Worm (Caenorhabditis elegans): ENCODE data around the gene lgc-21.
A peak's percentile ranks its signal among the peaks of the same experiment; 100 is the strongest.

The lgc-21 gene

ce11 chrX:14101986-14102385 lies 34.2 kb upstream of the lgc-21 start, which contains the start of gene F16B12.6 (continued):
- TF ChIP-seq nhr-12 (tag; optimal IDR thresholded peaks at IDR 0.05) (no peak), ceh-16 (tag; optimal IDR thresholded peaks at IDR 0.05) (no peak), lsy-12 (tag; optimal IDR thresholded peaks at IDR 0.05) (peak; percentile 2), unc-39 (tag; optimal IDR thresholded peaks at IDR 0.05) (no peak), eor-1 (tag; optimal IDR thresholded peaks at IDR 0.05) (no peak), jun-1 (tag; optimal IDR thresholded peaks at IDR 0.05) (peak; percentile 47)

DNA sequence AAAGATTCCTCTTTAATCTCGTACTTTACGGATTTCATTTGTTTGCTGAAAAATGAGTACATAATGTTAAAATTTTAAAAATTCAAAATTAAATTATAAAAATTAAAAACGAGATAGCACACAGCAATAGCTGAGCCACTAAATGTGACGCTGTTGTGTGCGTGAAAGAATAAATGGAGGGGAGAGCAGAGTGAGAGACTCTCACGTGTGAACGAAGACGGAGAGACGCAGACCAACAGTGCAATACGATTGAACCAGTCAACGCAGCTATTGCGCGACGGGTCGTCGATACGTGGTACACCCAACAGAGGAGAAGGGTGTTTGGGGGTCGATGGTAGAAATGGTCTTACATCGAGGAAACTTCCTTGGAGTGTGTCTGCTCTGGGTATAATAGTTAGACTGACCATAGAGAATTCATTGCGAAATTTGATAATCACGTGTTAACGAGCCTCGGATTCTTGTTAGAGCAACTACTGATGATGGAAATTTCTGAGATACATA lies 30.9 kb upstream of the lgc-21 start, which contains the start of gene F16B12.4:
TSS of gene F16B12.4 (minus strand) at position 51 of the 501 bp plus-strand sequence.
- TF ChIP-seq nfya-1 (tag; optimal IDR thresholded peaks at IDR 0.05; ENCODE audit: insufficient read depth) (peak; percentile 22), ztf-4 (tag; optimal IDR thresholded peaks at IDR 0.05) (no peak), R02D3.7 (tag; optimal IDR thresholded peaks at IDR 0.05) (no peak), pha-4 (tag; optimal IDR thresholded peaks at IDR 0.05) (no peak), ama-1 (optimal IDR thresholded peaks at IDR 0.05) (no peak), elt-2 (tag; optimal IDR thresholded peaks at IDR 0.05) (no peak), nhr-67 (tag; optimal IDR thresholded peaks at IDR 0.05) (no peak), egl-5 (tag; optimal IDR thresholded peaks at IDR 0.05) (no peak), unc-39 (tag; optimal IDR thresholded peaks at IDR 0.05) (no peak), snpc-4 (tag; optimal IDR thresholded peaks at IDR 0.05) (no peak), hmg-11 (tag; optimal IDR thresholded peaks at IDR 0.05) (peak; percentile 11), ceh-16 (tag; optimal IDR thresholded peaks at IDR 0.05) (no peak), zag-1 (tag; optimal IDR thresholded peaks at IDR 0.05) (no peak), unc-62 (GFP tag; optimal IDR thresholded peaks at IDR 0.05) (no peak), pqm-1 (tag; optimal IDR thresholded peaks at IDR 0.05) (no peak), fkh-2 (tag; optimal IDR thresholded peaks at IDR 0.05) (no peak), nhr-23 (tag; optimal IDR thresholded peaks at IDR 0.05) (no peak)

ce11 chrX:14090990-14091389 lies 23.2 kb upstream of the lgc-21 start:
- no peak for TF ChIP-seq snpc-4 (tag; optimal IDR thresholded peaks at IDR 0.05)
- no peak for TF ChIP-seq fkh-10 (GFP tag; optimal IDR thresholded peaks at IDR 0.05)
- TF ChIP-seq unc-39 (tag; optimal IDR thresholded peaks at IDR 0.05): no peak
- TF ChIP-seq daf-12 (tag; optimal IDR thresholded peaks at IDR 0.05): no peak
- TF ChIP-seq nhr-25 (tag; optimal IDR thresholded peaks at IDR 0.05): no peak
- no peak for TF ChIP-seq nfya-1 (tag; optimal IDR thresholded peaks at IDR 0.05; ENCODE audit: insufficient read depth)
- no peak for TF ChIP-seq egl-5 (tag; optimal IDR thresholded peaks at IDR 0.05)
- TF ChIP-seq aly-2 (tag; optimal IDR thresholded peaks at IDR 0.05): no peak
- TF ChIP-seq lin-15B (tag; optimal IDR thresholded peaks at IDR 0.05): no peak
- no peak for TF ChIP-seq nhr-28 (tag; optimal IDR thresholded peaks at IDR 0.05)
- TF ChIP-seq nhr-237 (tag; optimal IDR thresholded peaks at IDR 0.05): no peak
- TF ChIP-seq nhr-11 (tag; optimal IDR thresholded peaks at IDR 0.05): no peak
- no peak for TF ChIP-seq elt-3 (tag; optimal IDR thresholded peaks at IDR 0.05)

DNA sequence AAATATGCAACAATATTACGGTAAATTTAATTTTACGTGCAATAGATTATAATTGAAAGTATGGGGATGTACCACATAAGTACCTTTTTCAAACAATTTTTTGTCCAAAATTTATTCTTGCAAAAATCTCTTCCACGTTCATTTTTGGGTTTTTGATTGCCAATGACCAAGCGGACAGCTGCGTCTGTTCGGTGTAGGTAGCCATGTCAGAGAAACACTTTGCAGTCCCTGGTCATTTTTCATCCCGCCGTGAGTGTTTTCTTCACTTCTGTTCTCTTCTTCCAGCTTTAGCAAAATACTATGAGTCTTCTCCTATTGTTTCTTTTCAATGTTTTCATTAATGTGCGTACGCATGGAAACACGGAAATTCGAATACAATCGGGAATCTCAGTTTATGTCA lies 22.3 kb upstream of the lgc-21 start, which contains the start of gene dsl-4:
TSS of gene dsl-4 (plus strand) at position 301 of the 400 bp plus-strand sequence.
- no peak for TF ChIP-seq fos-1 (tag; optimal IDR thresholded peaks at IDR 0.05)
- no peak for TF ChIP-seq elt-1 (tag; optimal IDR thresholded peaks at IDR 0.05)
- no peak for TF ChIP-seq ztf-4 (tag; optimal IDR thresholded peaks at IDR 0.05)
- TF ChIP-seq lin-15B (tag; optimal IDR thresholded peaks at IDR 0.05): no peak
- TF ChIP-seq skn-1 (tag; optimal IDR thresholded peaks at IDR 0.05): no peak
- TF ChIP-seq ama-1 (optimal IDR thresholded peaks at IDR 0.05): no peak
- no peak for TF ChIP-seq nfya-1 (tag; optimal IDR thresholded peaks at IDR 0.05; ENCODE audit: insufficient read depth)

DNA sequence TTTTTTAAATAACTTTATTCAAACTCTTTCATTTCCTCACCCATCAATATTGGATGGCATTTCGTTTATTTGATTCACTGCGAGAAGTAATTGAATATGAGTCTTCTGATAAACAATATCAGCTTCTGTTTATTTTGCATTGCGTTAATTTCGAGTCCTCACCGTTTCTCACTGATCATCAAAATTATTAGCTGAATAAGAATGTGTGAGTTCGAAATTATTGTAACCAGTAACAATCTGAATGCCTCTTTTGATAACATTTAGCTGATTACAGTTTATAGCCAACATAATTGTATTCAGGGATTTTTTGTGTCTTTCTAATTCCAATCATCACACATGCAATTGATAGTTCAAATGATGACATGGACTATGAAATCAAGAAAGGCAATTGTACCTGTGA lies 17.4 kb upstream of the lgc-21 start, which contains the start of gene F16B12.1:
TSS of gene F16B12.1 (plus strand) at position 301 of the 400 bp plus-strand sequence.
- TF ChIP-seq nhr-28 (tag; optimal IDR thresholded peaks at IDR 0.05): no peak
- TF ChIP-seq ceh-82 (tag; optimal IDR thresholded peaks at IDR 0.05): no peak
- no peak for TF ChIP-seq ama-1 (optimal IDR thresholded peaks at IDR 0.05)
- no peak for TF ChIP-seq ztf-4 (tag; optimal IDR thresholded peaks at IDR 0.05)
- TF ChIP-seq R02D3.7 (tag; optimal IDR thresholded peaks at IDR 0.05): no peak
- no peak for TF ChIP-seq nhr-77 (tag; optimal IDR thresholded peaks at IDR 0.05)
- no peak for TF ChIP-seq lin-15B (tag; optimal IDR thresholded peaks at IDR 0.05)
- no peak for TF ChIP-seq mml-1 (tag; optimal IDR thresholded peaks at IDR 0.05)
- no peak for TF ChIP-seq nhr-11 (tag; optimal IDR thresholded peaks at IDR 0.05)
- TF ChIP-seq nhr-43 (tag; optimal IDR thresholded peaks at IDR 0.05; ENCODE audit: poor library complexity, severe bottlenecking): no peak
- no peak for TF ChIP-seq nhr-25 (tag; optimal IDR thresholded peaks at IDR 0.05)
- TF ChIP-seq aly-2 (tag; optimal IDR thresholded peaks at IDR 0.05): no peak
- TF ChIP-seq lin-39 (tag; optimal IDR thresholded peaks at IDR 0.05): no peak
- TF ChIP-seq tbx-2 (tag; optimal IDR thresholded peaks at IDR 0.05): no peak
- no peak for TF ChIP-seq fos-1 (tag; optimal IDR thresholded peaks at IDR 0.05)

Measured in whole organism, L3 larva.